Fruit fly (Drosophila melanogaster) S2 (cell line): ENCODE data around the gene Smr.

ENCODE experiments used
- CG8478 ChIP-seq: fragments of >200 bp; optimal IDR thresholded peaks from 2 replicates; lab custom pipeline; 2018
- CTCF ChIP-seq, 2 experiments: fragments of >200 bp; optimal IDR thresholded peaks; 2 replicates each; lab custom pipeline; 2018

DNA sequence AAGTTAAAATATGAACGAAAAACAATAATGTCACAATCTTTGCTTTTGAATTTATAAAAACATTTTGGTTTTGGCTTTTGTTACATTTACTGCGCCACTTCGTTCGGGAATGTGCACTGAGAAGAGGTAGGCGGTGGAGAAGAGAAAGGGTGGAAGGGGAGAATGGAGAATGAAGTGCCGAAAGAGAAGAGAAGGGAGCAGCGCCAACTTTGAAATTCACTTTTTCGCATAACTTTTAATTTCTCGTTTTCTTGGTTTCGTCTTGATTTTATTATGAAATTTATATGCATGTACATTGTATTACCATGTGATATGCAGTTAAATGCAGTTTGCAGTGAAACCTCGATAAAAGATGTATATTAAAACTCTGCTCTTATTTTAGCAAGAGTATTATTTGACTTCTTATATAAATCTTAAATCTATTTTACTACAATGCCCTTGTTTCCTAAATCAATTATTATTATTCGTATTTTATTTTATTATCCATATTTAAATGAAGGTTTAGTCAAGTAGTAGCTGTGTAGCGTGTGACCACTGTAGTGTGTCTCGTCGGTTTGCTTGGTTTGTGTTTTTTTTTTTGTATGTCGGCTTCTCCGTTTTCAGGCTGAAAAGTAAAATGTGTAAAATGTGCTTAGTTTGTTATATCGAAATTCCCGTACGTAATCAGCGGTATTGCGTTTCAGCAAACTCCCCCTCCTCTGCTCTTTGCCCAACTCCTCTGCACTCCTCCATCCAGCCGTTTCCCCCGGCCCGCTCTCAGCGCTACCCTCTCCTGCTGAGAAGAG, 79.5 kb downstream of the Smr start:
- TF ChIP-seq CG8478, result no peak
- no peak for TF ChIP-seq CTCF (optimal IDR thresholded peaks at IDR 0.05; lab: Kevin White, UChicago)
